Worm (Caenorhabditis elegans): ENCODE results near the gene Y12A6A.1.

Y12A6A.1 gene

DNA sequence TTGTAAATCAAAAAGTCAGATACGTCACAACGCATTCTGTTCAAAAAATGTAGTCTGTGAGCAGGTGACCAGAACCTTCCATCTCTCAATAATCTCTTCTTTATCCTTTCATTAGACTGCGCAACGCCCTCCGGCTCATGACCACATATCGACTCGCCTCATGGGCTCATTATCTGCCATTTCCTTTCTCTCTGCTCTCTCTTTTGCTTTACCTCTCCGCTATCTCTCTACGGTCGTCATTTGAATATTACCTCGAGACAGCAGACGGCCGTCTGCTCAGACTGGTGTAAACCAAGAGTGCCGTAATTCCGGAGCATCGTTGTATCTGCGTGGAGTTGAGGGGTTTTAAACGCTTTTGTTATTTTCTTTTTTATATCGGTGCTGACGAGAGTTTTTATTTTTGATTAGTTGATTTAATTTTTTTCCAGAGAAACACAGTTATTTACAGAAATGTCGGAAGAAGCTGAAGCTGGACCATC, 23.5 kb downstream of the Y12A6A.1 start, which contains the start of gene bra-1 (continued):
- TF ChIP-seq lir-3 (tag; optimal IDR thresholded peaks at IDR 0.05; ENCODE audit: poor library complexity), result no peak
- peak; percentile 69 for TF ChIP-seq snu-23 (GFP tag; optimal IDR thresholded peaks at IDR 0.05)
- peak; percentile 86 for TF ChIP-seq egl-13 (tag; optimal IDR thresholded peaks at IDR 0.05)
- no peak for TF ChIP-seq ces-1 (GFP tag; optimal IDR thresholded peaks at IDR 0.05)
- peak; percentile 47 to 52 for TF ChIP-seq lin-35 (GFP tag; optimal IDR thresholded peaks at IDR 0.05)
- peak; percentile 75 for TF ChIP-seq unc-86 (tag; optimal IDR thresholded peaks at IDR 0.05)
- TF ChIP-seq ztf-4 (tag; optimal IDR thresholded peaks at IDR 0.05), result peak; percentile 29
- peak; percentile 9; the same call in 1 of the 2 replicates for TF ChIP-seq ceh-88 (GFP tag; IDR thresholded peaks at IDR 0.05)
- TF ChIP-seq ceh-82 (tag; optimal IDR thresholded peaks at IDR 0.05), result peak in 1 of 3 experiments; percentile 68
- no peak for TF ChIP-seq unc-98 (GFP tag; IDR thresholded peaks at IDR 0.05)
- no peak for TF ChIP-seq mdl-1 (tag; optimal IDR thresholded peaks at IDR 0.05)
- peak; percentile 29 to 32 for TF ChIP-seq efl-1 (optimal IDR thresholded peaks at IDR 0.05)
- TF ChIP-seq efl-1 (GFP tag; optimal IDR thresholded peaks at IDR 0.05 in 1 of 2), result peak; percentile 16 to 61
- peak in 2 of 3 experiments; percentile 26 to 54 for TF ChIP-seq dpl-1 (GFP tag; optimal IDR thresholded peaks at IDR 0.05)
- TF ChIP-seq snpc-4 (tag; optimal IDR thresholded peaks at IDR 0.05), result peak; percentile 28
- peak; percentile 52 for TF ChIP-seq C16A3.4 (tag; optimal IDR thresholded peaks at IDR 0.05)
- no peak for TF ChIP-seq zag-1 (tag; optimal IDR thresholded peaks at IDR 0.05)
- peak; percentile 18 for TF ChIP-seq vab-15 (tag; optimal IDR thresholded peaks at IDR 0.05)

DNA sequence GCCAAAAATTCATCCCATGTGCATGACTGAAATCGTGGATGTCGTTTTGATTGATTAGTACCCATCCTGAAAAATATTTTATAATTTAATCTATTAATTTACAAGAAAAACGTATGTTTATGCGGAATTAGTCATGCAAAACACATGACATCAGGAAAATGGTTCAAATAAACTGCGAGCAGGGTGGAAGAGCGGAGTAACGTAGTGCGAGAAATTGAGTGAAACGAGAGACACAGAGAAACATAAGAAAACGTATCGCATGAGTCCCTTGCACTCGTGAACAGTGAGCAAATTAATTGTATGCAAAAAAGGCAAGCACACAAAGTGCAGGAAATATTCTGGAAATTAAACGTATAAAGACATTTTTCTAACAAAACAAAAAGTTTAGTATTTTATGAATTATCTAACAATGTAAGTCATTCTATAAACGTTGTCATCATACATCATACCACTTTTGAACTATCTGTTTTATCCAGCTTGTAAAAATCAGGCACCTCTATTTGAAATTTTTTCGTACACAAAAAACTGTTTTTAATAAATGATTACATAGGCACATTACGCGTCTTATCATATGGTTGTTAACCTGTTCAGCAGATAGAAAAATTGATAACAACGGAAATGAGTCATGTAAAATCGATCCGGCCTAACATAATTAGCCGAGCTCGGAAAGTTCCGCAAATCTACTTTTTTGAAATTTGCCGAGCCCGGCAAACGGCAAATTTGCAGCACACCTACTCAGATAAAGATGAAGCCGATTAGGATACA, 25.3 kb downstream of the Y12A6A.1 start, which contains the start of gene F54B11.5:
F54B11.5 (minus strand) TSS at position 66 of the 765 bp plus-strand sequence.
- TF ChIP-seq egl-27 (tag; optimal IDR thresholded peaks at IDR 0.05) (no peak), aha-1 (tag; optimal IDR thresholded peaks at IDR 0.05) (no peak), swsn-7 (tag; optimal IDR thresholded peaks at IDR 0.05) (peak; percentile 54), lsy-2 (tag; optimal IDR thresholded peaks at IDR 0.05) (peak; percentile 35 to 66), efl-1 (optimal IDR thresholded peaks at IDR 0.05) (peak; percentile 36 to 50), efl-1 (GFP tag; optimal IDR thresholded peaks at IDR 0.05 in 1 of 2) (peak in 1 of 2 experiments; percentile 34), sptf-1 (tag; optimal IDR thresholded peaks at IDR 0.05) (no peak), elt-3 (tag; optimal IDR thresholded peaks at IDR 0.05) (peak in 1 of 6 experiments; percentile 10), nhr-12 (tag; optimal IDR thresholded peaks at IDR 0.05) (no peak), ztf-4 (tag; optimal IDR thresholded peaks at IDR 0.05) (no peak), hpl-2 (GFP tag; optimal IDR thresholded peaks at IDR 0.05) (no peak), nhr-85 (tag) (no peak), nhr-77 (tag; optimal IDR thresholded peaks at IDR 0.05) (no peak), nhr-11 (tag; optimal IDR thresholded peaks at IDR 0.05) (no peak), ceh-8 (GFP tag; optimal IDR thresholded peaks at IDR 0.05) (peak; percentile 58), pqm-1 (tag; optimal IDR thresholded peaks at IDR 0.05) (no peak), nhr-47 (tag; optimal IDR thresholded peaks at IDR 0.05) (peak; percentile 61), F16B12.6 (tag; optimal IDR thresholded peaks at IDR 0.05) (no peak), ceh-90 (tag; optimal IDR thresholded peaks at IDR 0.05) (no peak), mdl-1 (tag; optimal IDR thresholded peaks at IDR 0.05) (peak in 1 of 2 experiments; percentile 76), rnt-1 (tag; optimal IDR thresholded peaks at IDR 0.05) (peak; percentile 43), unc-130 (tag; optimal IDR thresholded peaks at IDR 0.05) (peak; percentile 15), nhr-20 (tag; optimal IDR thresholded peaks at IDR 0.05) (peak; percentile 47), isw-1 (GFP tag; IDR thresholded peaks at IDR 0.05) (peak; percentile 15; the same call in 1 of the 2 replicates), jun-1 (tag; optimal IDR thresholded peaks at IDR 0.05) (peak; percentile 1), ets-5 (GFP tag; IDR thresholded peaks at IDR 0.05) (no peak), dpl-1 (GFP tag; optimal IDR thresholded peaks at IDR 0.05) (peak in 2 of 3 experiments; percentile 34 to 49), lin-15B (tag; optimal IDR thresholded peaks at IDR 0.05) (peak; percentile 3), nhr-90 (tag; optimal IDR thresholded peaks at IDR 0.05; ENCODE audit: poor library complexity) (no peak), elt-2 (tag; optimal IDR thresholded peaks at IDR 0.05) (peak; percentile 30), nhr-84 (tag; optimal IDR thresholded peaks at IDR 0.05) (no peak), sox-4 (tag; optimal IDR thresholded peaks at IDR 0.05) (peak; percentile 2), tbx-2 (tag; optimal IDR thresholded peaks at IDR 0.05) (peak; percentile 46), skn-1 (tag; optimal IDR thresholded peaks at IDR 0.05) (peak; percentile 38), lir-3 (tag; optimal IDR thresholded peaks at IDR 0.05; ENCODE audit: poor library complexity) (no peak), mab-9 (GFP tag; IDR thresholded peaks at IDR 0.05) (no peak), C16A3.4 (tag; optimal IDR thresholded peaks at IDR 0.05) (peak; percentile 50), unc-62 (GFP tag; optimal IDR thresholded peaks at IDR 0.05) (no peak)
